Fruit fly (Drosophila melanogaster) whole organism, embryonic: ENCODE data around the gene lama.

Experiments used
- Adf1 ChIP-seq: fragments of 200-800 bp; sonication (Bioruptor generic); IDR thresholded peaks from 2 replicates; pipeline ENCODE4 v1.3.6; 2022; ENCODE audit warnings: missing biosample characterization, missing genetic modification characterization
- Atf3 ChIP-seq: fragments of 200-800 bp; sonication (Bioruptor generic); optimal IDR thresholded peaks from 3 replicates; lab custom pipeline; 2016; ENCODE audit warnings: missing biosample characterization, missing genetic modification characterization
- CG10654 ChIP-seq: fragments of 200-800 bp; sonication (Bioruptor generic); optimal IDR thresholded peaks from 2 replicates; lab custom pipeline; 2016; ENCODE audit warnings: missing biosample characterization, missing genetic modification characterization
- CG12219 ChIP-seq: fragments of 200-800 bp; sonication (Bioruptor generic); optimal IDR thresholded peaks from 3 replicates; lab custom pipeline; 2018; ENCODE audit warnings: missing biosample characterization, mild to moderate bottlenecking, missing genetic modification characterization
- CG12299 ChIP-seq: fragments of 200-800 bp; sonication (Bioruptor generic); optimal IDR thresholded peaks from 2 replicates; lab custom pipeline; 2018; ENCODE audit warnings: missing biosample characterization, mild to moderate bottlenecking, missing genetic modification characterization
- CG17612 ChIP-seq: fragments of 200-800 bp; sonication (Bioruptor generic); IDR thresholded peaks from 2 replicates; pipeline ENCODE4 v1.3.6; 2022; ENCODE audit warnings: missing biosample characterization, missing genetic modification characterization
- CG18011 ChIP-seq: fragments of 200-800 bp; sonication (Bioruptor generic); optimal IDR thresholded peaks from 2 replicates; lab custom pipeline; 2017; ENCODE audit warnings: missing biosample characterization, missing genetic modification characterization, mild to moderate bottlenecking, moderate library complexity, missing genotype
- CG18619 ChIP-seq: fragments of 200-800 bp; sonication (Bioruptor generic); optimal IDR thresholded peaks from 3 replicates; lab custom pipeline; 2017; ENCODE audit warnings: missing biosample characterization, mild to moderate bottlenecking, missing genetic modification characterization
- CG2129 ChIP-seq: fragments of 200-800 bp; sonication (Bioruptor generic); IDR thresholded peaks from 2 replicates; pipeline ENCODE4 v1.3.6; 2022; ENCODE audit warnings: missing biosample characterization, missing genetic modification characterization; ENCODE audit not compliant: partially characterized antibody
- CG32767 ChIP-seq: fragments of 200-800 bp; sonication (Bioruptor generic); IDR thresholded peaks from 2 replicates; pipeline ENCODE4 v1.3.6; 2022; ENCODE audit warnings: missing biosample characterization, missing genetic modification characterization
- CG32772 ChIP-seq: fragments of 200-800 bp; sonication (Bioruptor generic); IDR thresholded peaks from 2 replicates; pipeline ENCODE4 v1.3.6; 2022; ENCODE audit warnings: missing biosample characterization, missing genetic modification characterization
- CG4854 ChIP-seq: fragments of 200-800 bp; sonication (Bioruptor generic); optimal IDR thresholded peaks from 2 replicates; lab custom pipeline; 2016; ENCODE audit warnings: missing biosample characterization, missing genetic modification characterization, inconsistent platforms
- CG5180 ChIP-seq: fragments of 200-800 bp; sonication (Bioruptor generic); optimal IDR thresholded peaks from 3 replicates; lab custom pipeline; 2017; ENCODE audit warnings: missing biosample characterization, missing genetic modification characterization, mild to moderate bottlenecking, moderate library complexity, missing genetic modification reagents
- CG7372 ChIP-seq: fragments of 200-800 bp; sonication (Bioruptor generic); IDR thresholded peaks from 2 replicates; pipeline ENCODE4 v1.3.6; 2022; ENCODE audit warnings: missing biosample characterization, missing genetic modification characterization
- CG7786 ChIP-seq: fragments of 200-800 bp; sonication (Bioruptor generic); optimal IDR thresholded peaks from 2 replicates; lab custom pipeline; 2016; ENCODE audit warnings: missing biosample characterization, missing genetic modification characterization
- CG8478 ChIP-seq: fragments of >200 bp; optimal IDR thresholded peaks from 2 replicates; lab custom pipeline; 2018
- Deaf1 ChIP-seq: fragments of 200-800 bp; optimal IDR thresholded peaks from 3 replicates; lab custom pipeline; 2019; ENCODE audit warnings: missing biosample characterization, mild to moderate bottlenecking, missing genetic modification characterization, moderate library complexity
- Drgx ChIP-seq: fragments of 200-800 bp; sonication (Bioruptor generic); IDR thresholded peaks from 2 replicates; pipeline ENCODE4 v1.3.6; 2022; ENCODE audit warnings: missing biosample characterization, missing genetic modification characterization
- ERR ChIP-seq: fragments of 200-800 bp; sonication (Bioruptor generic); optimal IDR thresholded peaks from 2 replicates; lab custom pipeline; 2016; ENCODE audit warnings: missing biosample characterization, missing genetic modification characterization
- Elba2 ChIP-seq: fragments of 200-800 bp; sonication (Bioruptor generic); optimal IDR thresholded peaks from 3 replicates; lab custom pipeline; 2016; ENCODE audit warnings: missing biosample characterization, missing genetic modification characterization
- Gsc ChIP-seq: fragments of 200-800 bp; sonication (Bioruptor generic); IDR thresholded peaks from 2 replicates; pipeline ENCODE4 v1.3.6; 2022; ENCODE audit warnings: missing biosample characterization, missing genetic modification characterization
- Gug ChIP-seq: fragments of 200-800 bp; sonication (Bioruptor generic); IDR thresholded peaks from 4 replicates; pipeline ENCODE4 v1.3.6; 2022; ENCODE audit warnings: missing biosample characterization, missing genetic modification characterization
- HLHmδ ChIP-seq: fragments of 200-800 bp; sonication (Bioruptor generic); optimal IDR thresholded peaks from 2 replicates; lab custom pipeline; 2018; ENCODE audit warnings: missing biosample characterization, mild to moderate bottlenecking, missing genetic modification characterization, moderate library complexity
- Lhr ChIP-seq: fragments of 200-800 bp; sonication (Bioruptor generic); optimal IDR thresholded peaks from 3 replicates; lab custom pipeline; 2017; ENCODE audit warnings: mild to moderate bottlenecking, missing biosample characterization, missing genetic modification reagents, missing genetic modification characterization
- NC2α ChIP-seq: fragments of 200-800 bp; sonication (Bioruptor generic); optimal IDR thresholded peaks from 2 replicates; lab custom pipeline; 2016; ENCODE audit warnings: missing biosample characterization, missing genetic modification characterization
- Nf-YB ChIP-seq: fragments of 200-800 bp; sonication (Bioruptor generic); optimal IDR thresholded peaks from 3 replicates; lab custom pipeline; 2019; ENCODE audit warnings: missing biosample characterization, mild to moderate bottlenecking, missing genetic modification characterization, moderate library complexity
- Sry-β ChIP-seq: fragments of 200-800 bp; sonication (Bioruptor generic); optimal IDR thresholded peaks from 2 replicates; lab custom pipeline; 2018; ENCODE audit warnings: missing biosample characterization, mild to moderate bottlenecking, missing genetic modification characterization, moderate library complexity
- Ssrp ChIP-seq: fragments of 200-800 bp; sonication (Bioruptor generic); optimal IDR thresholded peaks from 2 replicates; lab custom pipeline; 2018; ENCODE audit warnings: missing biosample characterization, mild to moderate bottlenecking, missing genetic modification characterization, moderate library complexity
- TFAM ChIP-seq: fragments of 200-800 bp; sonication (Bioruptor generic); optimal IDR thresholded peaks from 2 replicates; lab custom pipeline; 2017; ENCODE audit warnings: missing biosample characterization, missing genetic modification characterization, inconsistent platforms
- YL-1 ChIP-seq: fragments of 200-800 bp; sonication (Bioruptor generic); optimal IDR thresholded peaks from 3 replicates; lab custom pipeline; 2017; ENCODE audit warnings: missing biosample characterization, mild to moderate bottlenecking, missing genetic modification characterization
- ab ChIP-seq: fragments of 200-800 bp; sonication (Bioruptor generic); optimal IDR thresholded peaks from 2 replicates; lab custom pipeline; 2016; ENCODE audit warnings: missing biosample characterization, missing genetic modification characterization
- amos ChIP-seq: fragments of 200-800 bp; sonication (Bioruptor generic); IDR thresholded peaks from 2 replicates; pipeline ENCODE4 v1.3.6; 2022; ENCODE audit warnings: missing biosample characterization, missing genetic modification characterization; ENCODE audit not compliant: partially characterized antibody
- chif ChIP-seq, 2 experiments: fragments of 200-800 bp; sonication (Bioruptor generic); optimal IDR thresholded peaks; 3 replicates each; lab custom pipeline; 2016; ENCODE audit warnings: missing biosample characterization in 2 of 2, missing genetic modification characterization in 2 of 2
- ci ChIP-seq: fragments of 200-800 bp; sonication (Bioruptor generic); IDR thresholded peaks from 3 replicates; pipeline ENCODE4 v1.3.6; 2022; ENCODE audit warnings: missing biosample characterization, missing genetic modification characterization
- cwo ChIP-seq: fragments of 200-800 bp; sonication (Bioruptor generic); optimal IDR thresholded peaks from 3 replicates; lab custom pipeline; 2017; ENCODE audit warnings: missing biosample characterization, missing genetic modification characterization, mild to moderate bottlenecking, moderate library complexity, missing genetic modification reagents
- eve ChIP-seq, 2 experiments: fragments of >200 bp; optimal IDR thresholded peaks; 2 replicates each; lab custom pipeline; 2017; ENCODE audit warnings: missing biosample characterization in 2 of 2, missing genetic modification characterization in 2 of 2
- hkb ChIP-seq, 2 experiments: fragments of 200-800 bp in 1 of 2; fragments of >200 bp in 1 of 2; sonication (Bioruptor generic) in 1 of 2; IDR thresholded peaks in 1 of 2; optimal IDR thresholded peaks in 1 of 2; 2 replicates each; pipeline versions ENCODE4 v1.3.6 to Lab custom; 2017 to 2022; ENCODE audit warnings: missing biosample characterization in 1 of 2, missing genetic modification characterization in 1 of 2
- jigr1 ChIP-seq: fragments of 200-800 bp; sonication (Bioruptor generic); IDR thresholded peaks from 3 replicates; pipeline ENCODE4 v1.3.6; 2022; ENCODE audit warnings: missing biosample characterization, missing genetic modification characterization
- maf-S ChIP-seq: fragments of 200-800 bp; sonication (Bioruptor generic); optimal IDR thresholded peaks from 2 replicates; lab custom pipeline; 2016; ENCODE audit warnings: missing biosample characterization, missing genetic modification characterization
- mld ChIP-seq: fragments of 200-800 bp; sonication (Bioruptor generic); IDR thresholded peaks from 3 replicates; pipeline ENCODE4 v1.3.6; 2022; ENCODE audit warnings: missing biosample characterization, missing genetic modification characterization; ENCODE audit not compliant: partially characterized antibody
- prd ChIP-seq, 3 experiments: fragments of >200 bp in 2 of 3; fragments of 200-800 bp in 1 of 3; sonication (Bioruptor generic) in 1 of 3; optimal IDR thresholded peaks in 2 of 3; IDR thresholded peaks in 1 of 3; 2 replicates in 2 of 3; 3 replicates in 1 of 3; pipeline versions ENCODE4 v1.3.6 to Lab custom; 2017 to 2022; ENCODE audit warnings: missing biosample characterization in 1 of 3, missing genetic modification characterization in 1 of 3
- repo ChIP-seq: fragments of 200-800 bp; sonication (Bioruptor generic); optimal IDR thresholded peaks from 2 replicates; lab custom pipeline; 2016; ENCODE audit warnings: missing biosample characterization, missing genetic modification characterization
- salm ChIP-seq: fragments of 200-800 bp; sonication (Bioruptor generic); optimal IDR thresholded peaks from 2 replicates; lab custom pipeline; 2018; ENCODE audit warnings: missing biosample characterization, mild to moderate bottlenecking, missing genetic modification characterization
- shn ChIP-seq: fragments of 200-800 bp; sonication (Bioruptor generic); optimal IDR thresholded peaks from 3 replicates; lab custom pipeline; 2016; ENCODE audit warnings: missing biosample characterization, missing genetic modification characterization
- tin ChIP-seq: fragments of 200-800 bp; sonication (Bioruptor generic); optimal IDR thresholded peaks from 3 replicates; lab custom pipeline; 2016; ENCODE audit warnings: missing biosample characterization, missing genetic modification characterization
- vvl ChIP-seq: fragments of 200-800 bp; sonication (Bioruptor generic); IDR thresholded peaks from 2 replicates; pipeline ENCODE4 v1.3.6; 2022; ENCODE audit warnings: missing biosample characterization, missing genetic modification characterization
- wdn ChIP-seq: fragments of 200-800 bp; sonication (Bioruptor generic); IDR thresholded peaks from 2 replicates; pipeline ENCODE4 v1.3.6; 2022; ENCODE audit warnings: missing biosample characterization, missing genetic modification characterization
- zen ChIP-seq: fragments of 200-800 bp; sonication (Bioruptor generic); optimal IDR thresholded peaks from 3 replicates; lab custom pipeline; 2018; ENCODE audit warnings: missing biosample characterization, mild to moderate bottlenecking, missing genetic modification characterization, moderate library complexity

The lama gene

DNA sequence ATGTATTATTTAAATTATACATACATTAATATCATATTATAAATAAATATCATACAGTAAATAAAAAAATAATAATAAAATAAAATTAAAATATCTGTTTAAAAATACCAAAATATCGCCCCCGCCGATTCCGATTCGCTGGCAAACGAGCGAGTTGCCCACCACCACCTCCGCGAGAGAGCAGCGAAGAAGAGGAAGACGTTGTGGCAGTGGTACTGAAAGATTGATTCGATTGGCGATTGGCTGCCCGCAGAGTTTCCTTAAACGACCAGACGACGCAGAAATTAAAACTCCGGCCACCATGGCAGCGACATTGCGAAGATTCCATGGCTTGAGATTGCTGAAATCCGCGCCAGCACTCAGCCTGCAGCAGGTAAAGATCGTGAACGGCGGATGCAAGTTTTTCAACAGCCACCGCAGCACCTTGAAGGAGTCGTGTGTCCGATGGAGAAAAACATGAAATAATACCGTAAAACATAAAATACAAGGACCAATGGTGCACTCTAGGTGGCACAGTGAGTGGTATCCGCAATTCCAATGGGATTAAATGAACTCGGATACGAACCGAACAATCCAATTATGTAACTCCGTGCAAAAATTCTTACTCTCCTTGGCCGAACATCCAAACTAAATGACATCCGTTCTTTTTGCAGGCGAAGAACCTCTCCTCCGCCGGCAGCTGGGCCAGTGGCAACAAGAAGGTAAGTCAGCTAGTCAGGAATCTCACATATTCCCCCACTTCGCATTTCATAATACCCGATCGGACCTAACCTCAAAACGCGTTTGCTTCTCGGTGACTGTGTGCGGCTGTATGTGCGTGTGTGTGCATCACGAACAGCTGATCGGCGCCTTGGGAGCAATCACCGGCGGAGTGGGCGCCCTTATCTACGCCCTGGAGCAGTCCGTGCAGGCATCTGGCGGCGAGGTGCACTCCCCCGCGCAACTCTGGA, 4.6 kb upstream of the lama start, which contains the start of gene Cyt-c1 (continued):
- TF ChIP-seq Atf3 (GFP tag; lab: Kevin White, UChicago): no peak
- 0 out of 3 replicates have a peak, but pooled peaks have one; percentile 13 for TF ChIP-seq mld (GFP tag; lab: Robert Waterston, UW)
- TF ChIP-seq YL-1 (GFP tag; lab: Kevin White, UChicago): peak; percentile 76
- TF ChIP-seq HLHmδ (GFP tag; lab: Kevin White, UChicago): no peak
- TF ChIP-seq wdn: no peak
- TF ChIP-seq Nf-YB (GFP tag; lab: Kevin White, UChicago): peak; percentile 56
- no peak for TF ChIP-seq Deaf1 (tag; lab: Kevin White, UChicago)
- no peak for TF ChIP-seq eve (GFP tag; optimal IDR thresholded peaks at IDR 0.05; lab: Kevin White, UChicago)
- TF ChIP-seq ci (GFP tag; lab: Robert Waterston, UW): 0 out of 3 replicates have a peak, but pooled peaks have one; percentile 44
- TF ChIP-seq chif (GFP tag; optimal IDR thresholded peaks at IDR 0.05; lab: Kevin White, UChicago): no peak
- TF ChIP-seq Drgx (GFP tag; lab: Robert Waterston, UW): no peak
- TF ChIP-seq CG32767 (GFP tag; lab: Robert Waterston, UW): no peak
- TF ChIP-seq salm (tag; lab: Kevin White, UChicago): no peak
- no peak for TF ChIP-seq CG12299 (tag; lab: Kevin White, UChicago)
- peak; percentile 67 for TF ChIP-seq Elba2 (GFP tag; lab: Kevin White, UChicago)
- no peak for TF ChIP-seq jigr1 (GFP tag; lab: Robert Waterston, UW)
- TF ChIP-seq Ssrp (tag; lab: Kevin White, UChicago): no peak
- no peak for TF ChIP-seq maf-S
- TF ChIP-seq CG18619 (GFP tag; lab: Kevin White, UChicago): no peak
- TF ChIP-seq CG7786 (GFP tag; lab: Kevin White, UChicago): no peak
- no peak for TF ChIP-seq CG7372 (GFP tag; lab: Robert Waterston, UW)
- no peak; the same call in 3 of the 4 replicates for TF ChIP-seq Gug (GFP tag; lab: Robert Waterston, UW)
- TF ChIP-seq Lhr (GFP tag; lab: Kevin White, UChicago): no peak
- TF ChIP-seq tin (GFP tag; lab: Kevin White, UChicago): no peak
- TF ChIP-seq CG2129 (GFP tag; lab: Robert Waterston, UW): peak; percentile 49; the same call in 1 of the 2 replicates
- TF ChIP-seq Gsc (GFP tag; lab: Robert Waterston, UW): no peak
- TF ChIP-seq TFAM (GFP tag; lab: Kevin White, UChicago): no peak
- no peak for TF ChIP-seq Sry-β
- no peak for TF ChIP-seq shn
- TF ChIP-seq amos: peak; percentile 76
- no peak for TF ChIP-seq ERR (GFP tag; lab: Kevin White, UChicago)
- no peak for TF ChIP-seq CG4854 (GFP tag; lab: Kevin White, UChicago)
- no peak for TF ChIP-seq CG8478
- TF ChIP-seq CG10654 (GFP tag; lab: Kevin White, UChicago): no peak
- no peak for TF ChIP-seq CG12219
- no peak for TF ChIP-seq Adf1 (GFP tag; lab: Robert Waterston, UW)
- no peak for TF ChIP-seq ab (GFP tag; lab: Kevin White, UChicago)
- TF ChIP-seq CG5180 (GFP tag; lab: Kevin White, UChicago): no peak
- no peak for TF ChIP-seq hkb (optimal IDR thresholded peaks at IDR 0.05; lab: Kevin White, UChicago)
- TF ChIP-seq hkb (GFP tag; IDR thresholded peaks at IDR 0.05; lab: Robert Waterston, UW): no peak
- TF ChIP-seq prd (optimal IDR thresholded peaks at IDR 0.05; lab: Kevin White, UChicago): no peak
- TF ChIP-seq prd (GFP tag; IDR thresholded peaks at IDR 0.05; lab: Robert Waterston, UW): 0 out of 3 replicates have a peak, but pooled peaks have one; percentile 22
- no peak for TF ChIP-seq zen
- no peak for TF ChIP-seq repo (GFP tag; lab: Kevin White, UChicago)
- TF ChIP-seq CG17612 (GFP tag; lab: Robert Waterston, UW): no peak
- TF ChIP-seq cwo (GFP tag; lab: Kevin White, UChicago): no peak
- TF ChIP-seq CG32772 (GFP tag; lab: Robert Waterston, UW): no peak
- peak; percentile 42 for TF ChIP-seq vvl
- TF ChIP-seq NC2α (GFP tag; lab: Kevin White, UChicago): no peak
- no peak for TF ChIP-seq CG18011 (GFP tag; lab: Kevin White, UChicago)
